Worm (Caenorhabditis elegans): ENCODE measurements around the gene T04B8.5.

DNA sequence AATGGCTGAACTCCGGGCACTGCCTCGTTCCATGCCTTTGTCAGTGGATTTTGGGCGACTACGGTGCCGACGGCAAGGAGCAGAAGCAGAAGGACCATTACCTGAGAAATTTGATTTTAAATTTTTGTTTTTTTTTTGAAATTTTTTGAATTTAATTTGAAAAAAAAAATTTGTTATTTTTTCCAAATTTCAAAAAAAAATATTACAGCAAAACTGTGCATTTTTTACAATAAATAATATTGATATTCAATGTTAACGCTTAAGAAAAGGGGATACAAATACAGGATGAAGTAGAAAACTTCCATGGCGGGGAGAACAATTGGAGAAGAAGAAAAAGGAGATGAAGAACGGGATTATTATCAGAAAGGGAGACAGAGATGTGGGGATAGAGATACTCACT is 52.3 kb downstream of the T04B8.5 start, which contains the start of gene mlt-8:
- TF ChIP-seq aly-1 (tag; optimal IDR thresholded peaks at IDR 0.05) (no peak), ets-7 (tag; optimal IDR thresholded peaks at IDR 0.05) (no peak), hmbx-1 (tag; optimal IDR thresholded peaks at IDR 0.05) (no peak), ceh-13 (GFP tag; optimal IDR thresholded peaks at IDR 0.05) (no peak)
